Fruit fly (Drosophila melanogaster): Measurements from ENCODE around the gene CG31955.

CG31955 gene

dm6 chr2L:3712949-3713416 lies at the start of gene CG31955, which contains the start of gene CG2818:
Gene CG31955 (minus strand): TSS chr2L:3713105.
Gene CG2818 (plus strand): TSS chr2L:3713360.
- TF ChIP-seq noc (tag; optimal IDR thresholded peaks at IDR 0.05) = no peak

- TF ChIP-seq noc (tag; optimal IDR thresholded peaks at IDR 0.05) = no peak
Observed at dm6 chr2L:3756831-3757351, 44.0 kb upstream of the CG31955 start, which contains the start of gene CG43707. Gene CG43707 (plus strand): TSS chr2L:3757256.

- no peak for TF ChIP-seq noc (tag; optimal IDR thresholded peaks at IDR 0.05)
Observed at dm6 chr2L:3754835-3755547, 42.1 kb upstream of the CG31955 start.

- TF ChIP-seq noc (tag; optimal IDR thresholded peaks at IDR 0.05) = no peak
Observed at dm6 chr2L:3748691-3749090, 35.8 kb upstream of the CG31955 start.

dm6 chr2L:3740443-3740842 lies 27.5 kb upstream of the CG31955 start:
- no peak for TF ChIP-seq noc (tag; optimal IDR thresholded peaks at IDR 0.05)

- no peak for TF ChIP-seq noc (tag; optimal IDR thresholded peaks at IDR 0.05)
Observed at dm6 chr2L:3737682-3738081, 24.8 kb upstream of the CG31955 start.

- no peak for TF ChIP-seq noc (tag; optimal IDR thresholded peaks at IDR 0.05)
Observed at dm6 chr2L:3737003-3737662, 24.2 kb upstream of the CG31955 start.

- no peak for TF ChIP-seq noc (tag; optimal IDR thresholded peaks at IDR 0.05)
Observed at dm6 chr2L:3731055-3731454, 18.1 kb upstream of the CG31955 start.

dm6 chr2L:3730182-3730975 lies 17.5 kb upstream of the CG31955 start, which contains the start of gene CG10019:
Gene CG10019 (plus strand): TSS chr2L:3730466.
- TF ChIP-seq noc (tag; optimal IDR thresholded peaks at IDR 0.05) = no peak

- no peak for TF ChIP-seq noc (tag; optimal IDR thresholded peaks at IDR 0.05)
Observed at dm6 chr2L:3729635-3730034, 16.7 kb upstream of the CG31955 start.

- TF ChIP-seq noc (tag; optimal IDR thresholded peaks at IDR 0.05) = no peak
Observed at dm6 chr2L:3719414-3719959, 6.6 kb upstream of the CG31955 start.

- TF ChIP-seq noc (tag; optimal IDR thresholded peaks at IDR 0.05) = no peak
Observed at dm6 chr2L:3717673-3718235, 4.8 kb upstream of the CG31955 start, which contains the start of the genes lectin-24A and Shaw. Gene lectin-24A (minus strand): TSS chr2L:3717773. Gene Shaw (plus strand): TSS chr2L:3718185.

- TF ChIP-seq noc (tag; optimal IDR thresholded peaks at IDR 0.05) = no peak
Observed at dm6 chr2L:3713545-3714156, 746 bp upstream of the CG31955 start.

- TF ChIP-seq noc (tag; optimal IDR thresholded peaks at IDR 0.05) = no peak
Observed at dm6 chr2L:3711665-3712064, 1.2 kb downstream of the CG31955 start, which contains the start of gene cutlet. Gene cutlet (minus strand): TSS chr2L:3711748.

- TF ChIP-seq noc (tag; optimal IDR thresholded peaks at IDR 0.05) = no peak
Observed at dm6 chr2L:3706963-3707362, 5.9 kb downstream of the CG31955 start, which contains the start of gene CG31777. Gene CG31777 (minus strand): TSS chr2L:3707063.
